Worm (Caenorhabditis elegans): Measurements from ENCODE around the gene F57B1.5.

ce11 chrV:13173718-13174117 is 33.8 kb upstream of the F57B1.5 start:
- TF ChIP-seq nhr-28 (tag; optimal IDR thresholded peaks at IDR 0.05) (no peak), unc-62 (GFP tag; optimal IDR thresholded peaks at IDR 0.05) (no peak), unc-120 (tag; optimal IDR thresholded peaks at IDR 0.05; ENCODE audit: poor library complexity, severe bottlenecking) (no peak), unc-39 (tag; optimal IDR thresholded peaks at IDR 0.05) (no peak), M03D4.4 (tag; optimal IDR thresholded peaks at IDR 0.05) (no peak)

Measured in whole organism, mixed stage, embryonic.